Fruit fly (Drosophila melanogaster) whole organism, embryonic: ENCODE results near the gene nAChRalpha2.

ENCODE experiments used
- CG34224 ChIP-seq: fragments of 200-800 bp; sonication (Bioruptor generic); IDR thresholded peaks from 3 replicates; pipeline ENCODE4 v1.3.6; 2022; ENCODE audit warnings: missing biosample characterization, missing genetic modification characterization; ENCODE audit not compliant: partially characterized antibody
- CG4730 ChIP-seq: fragments of 200-800 bp; sonication (Bioruptor generic); IDR thresholded peaks from 2 replicates; pipeline ENCODE4 v1.3.6; 2022; ENCODE audit warnings: missing biosample characterization, missing genetic modification characterization
- fu2 ChIP-seq: fragments of 200-800 bp; sonication (Bioruptor generic); optimal IDR thresholded peaks from 2 replicates; lab custom pipeline; 2016; ENCODE audit warnings: missing biosample characterization, missing genetic modification characterization
- shn ChIP-seq: fragments of 200-800 bp; sonication (Bioruptor generic); optimal IDR thresholded peaks from 3 replicates; lab custom pipeline; 2016; ENCODE audit warnings: missing biosample characterization, missing genetic modification characterization

- TF ChIP-seq CG4730 (GFP tag; lab: Robert Waterston, UW), result no peak
- no peak for TF ChIP-seq fu2 (GFP tag; lab: Kevin White, UChicago)
- TF ChIP-seq shn, result no peak
- TF ChIP-seq CG34224 (GFP tag; lab: Robert Waterston, UW), result no peak
These were observed 10.9 kb downstream of the nAChRalpha2 start for dm6 chr3R:24496084-24496483.
